Fruit fly (Drosophila melanogaster): Measurements from ENCODE around the gene CheA84a.

- TF ChIP-seq OdsH (GFP tag; optimal IDR thresholded peaks at IDR 0.05) (no peak), psq (GFP tag; optimal IDR thresholded peaks at IDR 0.05) (no peak), GATAd (GFP tag; optimal IDR thresholded peaks at IDR 0.05) (no peak), Myc (optimal IDR thresholded peaks at IDR 0.05) (no peak), Hr83 (GFP tag; optimal IDR thresholded peaks at IDR 0.05; ENCODE audit: poor library complexity, severe bottlenecking) (no peak), Sp1 (GFP tag; optimal IDR thresholded peaks at IDR 0.05) (no peak), Mio (GFP tag; optimal IDR thresholded peaks at IDR 0.05) (no peak), h (GFP tag; optimal IDR thresholded peaks at IDR 0.05) (no peak), pan (optimal IDR thresholded peaks at IDR 0.05) (no peak), foxo (GFP tag; optimal IDR thresholded peaks at IDR 0.05) (no peak)
Observed at dm6 chr3R:8204730-8205129, at the start of gene CheA84a.

Measured in whole organism, wandering third instar larva.